Worm (Caenorhabditis elegans) whole organism, midembryonic: Measurements from ENCODE around the gene F23H11.5.

Experiments
- cog-1 ChIP-seq: sonication (generic microtip); optimal IDR thresholded peaks from 2 replicates; lab custom pipeline; 2016; ENCODE audit warnings: missing genetic modification characterization, missing compliant biosample characterization
- ztf-23 ChIP-seq: fragments of 200-800 bp; sonication (Bioruptor generic); IDR thresholded peaks from 2 replicates; pipeline ENCODE4 v1.3.6; 2022; ENCODE audit warnings: missing genetic modification reagents, missing genetic modification characterization, missing compliant biosample characterization
- ztf-29 ChIP-seq: fragments of 200-800 bp; sonication (Bioruptor generic); IDR thresholded peaks from 2 replicates; pipeline ENCODE4 v1.3.6; 2022; ENCODE audit warnings: missing genetic modification reagents, missing genetic modification characterization, missing compliant biosample characterization

ce11 chrIII:870555-870954 lies 39.8 kb downstream of the F23H11.5 start:
- TF ChIP-seq cog-1 (tag; lab: Kevin White, UChicago) (no peak), ztf-29 (GFP tag; lab: Robert Waterston, UW) (no peak), ztf-23 (GFP tag; lab: Robert Waterston, UW) (no peak)
